Fruit fly (Drosophila melanogaster) whole organism, embryonic: Measurements from ENCODE around the gene CG11458.

Experiments used
- Abd-B ChIP-seq: fragments of 200-800 bp; sonication (Bioruptor generic); optimal IDR thresholded peaks from 2 replicates; lab custom pipeline; 2018; ENCODE audit warnings: missing biosample characterization, mild to moderate bottlenecking, missing genetic modification characterization, moderate library complexity
- CG10366 ChIP-seq: fragments of 200-800 bp; sonication (Bioruptor generic); IDR thresholded peaks from 2 replicates; pipeline ENCODE4 v1.3.6; 2022; ENCODE audit warnings: missing biosample characterization, missing genetic modification characterization
- CG12659 ChIP-seq: fragments of 200-800 bp; sonication (Bioruptor generic); optimal IDR thresholded peaks from 3 replicates; lab custom pipeline; 2017; ENCODE audit warnings: mild to moderate bottlenecking, missing biosample characterization, missing genetic modification reagents, missing genetic modification characterization
- CG13287 ChIP-seq: fragments of 200-800 bp; sonication (Bioruptor generic); IDR thresholded peaks from 2 replicates; pipeline ENCODE4 v1.3.6; 2022; ENCODE audit warnings: missing biosample characterization, missing genetic modification characterization; ENCODE audit not compliant: partially characterized antibody
- CG13894 ChIP-seq: fragments of 200-800 bp; sonication (Bioruptor generic); optimal IDR thresholded peaks from 3 replicates; lab custom pipeline; 2018; ENCODE audit warnings: missing biosample characterization, mild to moderate bottlenecking, missing genetic modification characterization, moderate library complexity
- CG14965 ChIP-seq: fragments of 200-800 bp; sonication (Bioruptor generic); optimal IDR thresholded peaks from 2 replicates; lab custom pipeline; 2016; ENCODE audit warnings: missing biosample characterization, missing genetic modification characterization, borderline replicate concordance
- CG16813 ChIP-seq: fragments of 200-800 bp; sonication (Bioruptor generic); IDR thresholded peaks from 3 replicates; pipeline ENCODE4 v1.3.6; 2022; ENCODE audit warnings: missing biosample characterization, missing genetic modification characterization; ENCODE audit not compliant: partially characterized antibody
- CG17328 ChIP-seq: fragments of 200-800 bp; sonication (Bioruptor generic); IDR thresholded peaks from 2 replicates; pipeline ENCODE4 v1.3.6; 2022; ENCODE audit warnings: missing biosample characterization, missing genetic modification characterization
- CG17385 ChIP-seq: fragments of 200-800 bp; sonication (Bioruptor generic); optimal IDR thresholded peaks from 3 replicates; lab custom pipeline; 2018; ENCODE audit warnings: missing biosample characterization, mild to moderate bottlenecking, missing genetic modification characterization
- CG17829 ChIP-seq: fragments of 200-800 bp; optimal IDR thresholded peaks from 2 replicates; lab custom pipeline; 2019; ENCODE audit warnings: missing biosample characterization, mild to moderate bottlenecking, missing genetic modification characterization, moderate library complexity
- CG3163 ChIP-seq: fragments of 200-800 bp; sonication (Bioruptor generic); optimal IDR thresholded peaks from 3 replicates; lab custom pipeline; 2016; ENCODE audit warnings: missing biosample characterization, missing genetic modification characterization
- CG3847 ChIP-seq: fragments of 200-800 bp; sonication (Bioruptor generic); IDR thresholded peaks from 2 replicates; pipeline ENCODE4 v1.3.6; 2022; ENCODE audit warnings: missing biosample characterization, missing genetic modification characterization
- CG4360 ChIP-seq: fragments of 200-800 bp; sonication (Bioruptor generic); IDR thresholded peaks from 2 replicates; pipeline ENCODE4 v1.3.6; 2022; ENCODE audit warnings: missing biosample characterization, missing genetic modification characterization
- CG4707 ChIP-seq: fragments of 200-800 bp; sonication (Bioruptor generic); optimal IDR thresholded peaks from 2 replicates; lab custom pipeline; 2018; ENCODE audit warnings: missing biosample characterization, mild to moderate bottlenecking, missing genetic modification characterization, moderate library complexity
- CG6175 ChIP-seq: fragments of 200-800 bp; sonication (Bioruptor generic); IDR thresholded peaks from 3 replicates; pipeline ENCODE4 v1.3.6; 2022; ENCODE audit warnings: missing biosample characterization, missing genetic modification characterization
- CG7271 ChIP-seq: fragments of 200-800 bp; sonication (Bioruptor generic); optimal IDR thresholded peaks from 2 replicates; lab custom pipeline; 2018; ENCODE audit warnings: missing biosample characterization, mild to moderate bottlenecking, missing genetic modification characterization, moderate library complexity
- CG7745 ChIP-seq: fragments of 200-800 bp; sonication (Bioruptor generic); optimal IDR thresholded peaks from 2 replicates; lab custom pipeline; 2018; ENCODE audit warnings: missing biosample characterization, mild to moderate bottlenecking, missing genetic modification characterization, moderate library complexity
- CG8290 ChIP-seq, 3 experiments: fragments of 200-800 bp; sonication (Bioruptor generic); optimal IDR thresholded peaks; 2 replicates each; lab custom pipeline; 2016 to 2019; ENCODE audit warnings: missing biosample characterization in 3 of 3, missing genetic modification characterization in 3 of 3, mild to moderate bottlenecking in 2 of 3, moderate library complexity in 1 of 3
- Deaf1 ChIP-seq: fragments of 200-800 bp; optimal IDR thresholded peaks from 3 replicates; lab custom pipeline; 2019; ENCODE audit warnings: missing biosample characterization, mild to moderate bottlenecking, missing genetic modification characterization, moderate library complexity
- Dll ChIP-seq: fragments of 200-800 bp; sonication (Bioruptor generic); IDR thresholded peaks from 4 replicates; pipeline ENCODE4 v1.3.6; 2022; ENCODE audit warnings: missing biosample characterization, missing genetic modification characterization; ENCODE audit not compliant: partially characterized antibody
- Doc2 ChIP-seq: fragments of 200-800 bp; sonication (Bioruptor generic); IDR thresholded peaks from 2 replicates; pipeline ENCODE4 v1.3.6; 2022; ENCODE audit warnings: missing biosample characterization, missing genetic modification characterization
- Drgx ChIP-seq: fragments of 200-800 bp; sonication (Bioruptor generic); IDR thresholded peaks from 2 replicates; pipeline ENCODE4 v1.3.6; 2022; ENCODE audit warnings: missing biosample characterization, missing genetic modification characterization
- Elba2 ChIP-seq: fragments of 200-800 bp; sonication (Bioruptor generic); optimal IDR thresholded peaks from 3 replicates; lab custom pipeline; 2016; ENCODE audit warnings: missing biosample characterization, missing genetic modification characterization
- HLH3B ChIP-seq: fragments of 200-800 bp; sonication (Bioruptor generic); IDR thresholded peaks from 2 replicates; pipeline ENCODE4 v1.3.6; 2022; ENCODE audit warnings: missing biosample characterization, missing genetic modification characterization
- HmgD ChIP-seq: fragments of 200-800 bp; sonication (Bioruptor generic); optimal IDR thresholded peaks from 3 replicates; lab custom pipeline; 2016; ENCODE audit warnings: missing biosample characterization, missing genetic modification characterization
- Jarid2 ChIP-seq: fragments of 200-800 bp; sonication (Bioruptor generic); optimal IDR thresholded peaks from 3 replicates; lab custom pipeline; 2017; ENCODE audit warnings: mild to moderate bottlenecking, missing biosample characterization, missing genetic modification reagents, missing genetic modification characterization
- Nf-YB ChIP-seq: fragments of 200-800 bp; sonication (Bioruptor generic); optimal IDR thresholded peaks from 3 replicates; lab custom pipeline; 2019; ENCODE audit warnings: missing biosample characterization, mild to moderate bottlenecking, missing genetic modification characterization, moderate library complexity
- Nf-YC ChIP-seq: fragments of 200-800 bp; optimal IDR thresholded peaks from 3 replicates; lab custom pipeline; 2019; ENCODE audit warnings: missing biosample characterization, mild to moderate bottlenecking, missing genetic modification characterization, moderate library complexity
- Opbp ChIP-seq: fragments of 200-800 bp; sonication (Bioruptor generic); IDR thresholded peaks from 3 replicates; pipeline ENCODE4 v1.3.6; 2022; ENCODE audit warnings: missing biosample characterization, missing genetic modification characterization; ENCODE audit not compliant: partially characterized antibody
- Trl ChIP-seq, 3 experiments: fragments of >200 bp in 2 of 3; fragments of 200-800 bp in 1 of 3; sonication (Bioruptor generic) in 1 of 3; optimal IDR thresholded peaks; 2 replicates in 1 of 3; 3 replicates in 2 of 3; lab custom pipeline; 2016 to 2017; ENCODE audit warnings: missing biosample characterization in 1 of 3, missing genetic modification characterization in 1 of 3
- al ChIP-seq: fragments of 200-800 bp; sonication (Bioruptor generic); IDR thresholded peaks from 2 replicates; pipeline ENCODE4 v1.3.6; 2022; ENCODE audit warnings: missing biosample characterization, missing genetic modification characterization
- bbx ChIP-seq: fragments of 200-800 bp; sonication (Bioruptor generic); IDR thresholded peaks from 2 replicates; pipeline ENCODE4 v1.3.6; 2022; ENCODE audit warnings: missing biosample characterization, missing genetic modification characterization; ENCODE audit not compliant: partially characterized antibody
- dan ChIP-seq: fragments of 200-800 bp; sonication (Bioruptor generic); IDR thresholded peaks from 2 replicates; pipeline ENCODE4 v1.3.6; 2022; ENCODE audit warnings: missing biosample characterization, missing genetic modification characterization
- fd64A ChIP-seq: fragments of 200-800 bp; sonication (Bioruptor generic); optimal IDR thresholded peaks from 3 replicates; lab custom pipeline; 2018; ENCODE audit warnings: missing biosample characterization, mild to moderate bottlenecking, missing genetic modification characterization
- fru ChIP-seq: fragments of >200 bp; optimal IDR thresholded peaks from 2 replicates; lab custom pipeline; 2017
- grau ChIP-seq: fragments of 200-800 bp; optimal IDR thresholded peaks from 3 replicates; lab custom pipeline; 2019; ENCODE audit warnings: missing biosample characterization, mild to moderate bottlenecking, missing genetic modification characterization, moderate library complexity
- gsb-n ChIP-seq: fragments of 200-800 bp; sonication (Bioruptor generic); optimal IDR thresholded peaks from 3 replicates; lab custom pipeline; 2018; ENCODE audit warnings: missing biosample characterization, mild to moderate bottlenecking, missing genetic modification characterization
- gt ChIP-seq: fragments of 200-800 bp; sonication (Bioruptor generic); IDR thresholded peaks from 2 replicates; pipeline ENCODE4 v1.3.6; 2022; ENCODE audit warnings: missing biosample characterization, missing genetic modification characterization
- insv ChIP-seq, 2 experiments: fragments of 200-800 bp; sonication (Bioruptor generic); optimal IDR thresholded peaks; 3 replicates each; lab custom pipeline; 2016 to 2018; ENCODE audit warnings: missing biosample characterization in 2 of 2, missing genetic modification characterization in 2 of 2
- lov ChIP-seq, 2 experiments: fragments of 200-800 bp in 1 of 2; fragments of >200 bp in 1 of 2; sonication (Bioruptor generic) in 1 of 2; IDR thresholded peaks in 1 of 2; optimal IDR thresholded peaks in 1 of 2; 2 replicates in 1 of 2; 3 replicates in 1 of 2; pipeline versions ENCODE4 v1.3.6 to Lab custom; 2017 to 2022; ENCODE audit warnings: missing biosample characterization in 1 of 2, missing genetic modification characterization in 1 of 2
- odd ChIP-seq: fragments of 200-800 bp; sonication (Bioruptor generic); optimal IDR thresholded peaks from 2 replicates; lab custom pipeline; 2017; ENCODE audit warnings: missing biosample characterization, mild to moderate bottlenecking, missing genetic modification characterization
- sens ChIP-seq: fragments of 200-800 bp; sonication (Bioruptor generic); peaks from one replicate; lab custom pipeline; 2016; ENCODE audit warnings: missing biosample characterization, missing genetic modification characterization
- sob ChIP-seq: fragments of 200-800 bp; sonication (Bioruptor generic); IDR thresholded peaks from 2 replicates; pipeline ENCODE4 v1.3.6; 2022; ENCODE audit warnings: missing biosample characterization, missing genetic modification characterization
- tll ChIP-seq, 2 experiments: fragments of 200-800 bp in 1 of 2; fragments of >200 bp in 1 of 2; sonication (Bioruptor generic) in 1 of 2; optimal IDR thresholded peaks; 2 replicates each; lab custom pipeline; 2017 to 2019; ENCODE audit warnings: missing biosample characterization in 2 of 2, missing genetic modification characterization in 2 of 2, mild to moderate bottlenecking in 1 of 2, moderate library complexity in 1 of 2
- vvl ChIP-seq: fragments of 200-800 bp; sonication (Bioruptor generic); IDR thresholded peaks from 2 replicates; pipeline ENCODE4 v1.3.6; 2022; ENCODE audit warnings: missing biosample characterization, missing genetic modification characterization

Gene CG11458

DNA sequence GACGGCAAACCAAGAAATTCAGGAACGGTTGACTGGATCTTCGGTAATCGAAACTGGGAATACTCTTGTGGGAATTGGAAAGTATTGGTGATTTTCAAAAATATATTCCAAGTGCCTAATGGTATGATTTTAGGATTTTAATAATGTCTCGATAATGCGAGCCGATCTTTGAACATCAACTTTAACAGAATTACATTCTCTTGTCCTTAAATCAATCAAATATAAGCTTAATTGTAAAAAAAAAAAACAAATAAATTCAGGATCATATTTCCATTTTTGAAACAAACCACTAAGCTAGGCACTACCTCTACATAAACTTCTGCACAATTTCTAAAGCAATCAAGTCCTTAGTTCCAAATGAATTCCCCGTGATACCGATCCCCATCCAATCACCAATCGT lies 42.8 kb downstream of the CG11458 start:
- TF ChIP-seq Doc2 (GFP tag; lab: Robert Waterston, UW) (no peak), fru (no peak), gt (GFP tag; lab: Robert Waterston, UW) (no peak), tll (GFP tag; optimal IDR thresholded peaks at IDR 0.05; lab: Kevin White, UChicago) (no peak), dan (GFP tag; lab: Robert Waterston, UW) (no peak)

dm6 chr3L:20949371-20950135 lies 44.0 kb downstream of the CG11458 start, which contains the start of gene fng:
TSS of gene fng (minus strand) at chr3L:20949512.
- no peak for TF ChIP-seq CG4707 (GFP tag; lab: Kevin White, UChicago)
- TF ChIP-seq sob = peak; percentile 18; the same call in 1 of the 2 replicates
- peak; percentile 89 for TF ChIP-seq CG3163
- TF ChIP-seq Nf-YB = peak; percentile 94
- TF ChIP-seq Trl (optimal IDR thresholded peaks at IDR 0.05; lab: Kevin White, UChicago) = peak; percentile 96 to 99
- TF ChIP-seq Trl (GFP tag; optimal IDR thresholded peaks at IDR 0.05; lab: Kevin White, UChicago) = peak; percentile 21
- peak; percentile 47 for TF ChIP-seq odd
- TF ChIP-seq Elba2 = peak; percentile 47
- TF ChIP-seq Jarid2 = peak; percentile 97
- TF ChIP-seq insv (GFP tag; optimal IDR thresholded peaks at IDR 0.05; lab: Kevin White, UChicago) = peak; percentile 58 to 94
- no peak for TF ChIP-seq CG8290 (GFP tag; optimal IDR thresholded peaks at IDR 0.05; lab: Kevin White, UChicago)
- peak in 1 of 2 experiments; percentile 8 for TF ChIP-seq CG8290 (tag; optimal IDR thresholded peaks at IDR 0.05; lab: Kevin White, UChicago)
- peak; percentile 59; the same call in 1 of the 3 replicates for TF ChIP-seq CG6175
- no peak for TF ChIP-seq CG14965
- no peak for TF ChIP-seq CG3847 (GFP tag; lab: Robert Waterston, UW)
- no peak for TF ChIP-seq Abd-B
- no peak for TF ChIP-seq lov (optimal IDR thresholded peaks at IDR 0.05; lab: Kevin White, UChicago)
- TF ChIP-seq lov (GFP tag; IDR thresholded peaks at IDR 0.05; lab: Robert Waterston, UW) = 0 out of 3 replicates have a peak, but pooled peaks have one; percentile 40
- TF ChIP-seq CG17328 (GFP tag; lab: Robert Waterston, UW) = peak; percentile 47; the same call in 1 of the 2 replicates
- TF ChIP-seq CG4360 (GFP tag; lab: Robert Waterston, UW) = peak; percentile 42
- TF ChIP-seq CG13894 (tag; lab: Kevin White, UChicago) = peak; percentile 46
- peak; percentile 22 for TF ChIP-seq gsb-n (tag; lab: Kevin White, UChicago)
- 0 out of 3 replicates have a peak, but pooled peaks have one; percentile 27 for TF ChIP-seq CG16813 (GFP tag; lab: Robert Waterston, UW)
- TF ChIP-seq CG13287 = peak; percentile 67
- TF ChIP-seq bbx = peak; percentile 57
- no peak for TF ChIP-seq CG10366 (GFP tag; lab: Robert Waterston, UW)
- no peak for TF ChIP-seq HmgD
- peak; percentile 44 for TF ChIP-seq sens (GFP tag; lab: Kevin White, UChicago)
- TF ChIP-seq HLH3B (GFP tag; lab: Robert Waterston, UW) = peak; percentile 15; the same call in 1 of the 2 replicates
- no peak for TF ChIP-seq CG12659
- peak; percentile 67; the same call in 2 of the 4 replicates for TF ChIP-seq Dll (GFP tag; lab: Robert Waterston, UW)
- TF ChIP-seq fd64A (GFP tag; lab: Kevin White, UChicago) = no peak
- peak; percentile 51 for TF ChIP-seq CG17385 (GFP tag; lab: Kevin White, UChicago)
- peak; percentile 91 for TF ChIP-seq Deaf1
- peak; percentile 19; the same call in 1 of the 3 replicates for TF ChIP-seq Opbp
- no peak; the same call in 1 of the 2 replicates for TF ChIP-seq vvl (GFP tag; lab: Robert Waterston, UW)
- TF ChIP-seq Nf-YC = peak; percentile 88
- TF ChIP-seq CG17829 (tag; lab: Kevin White, UChicago) = peak; percentile 11
- TF ChIP-seq Drgx (GFP tag; lab: Robert Waterston, UW) = peak; percentile 21; the same call in 1 of the 2 replicates
- no peak for TF ChIP-seq CG7271 (tag; lab: Kevin White, UChicago)
- peak; percentile 10 for TF ChIP-seq CG7745 (tag; lab: Kevin White, UChicago)
- 0 out of 2 replicates have a peak, but pooled peaks have one; percentile 8 for TF ChIP-seq al (GFP tag; lab: Robert Waterston, UW)
- TF ChIP-seq grau (tag; lab: Kevin White, UChicago) = peak; percentile 7
